Worm (Caenorhabditis elegans) whole organism, young adult: ENCODE data around the gene msp-63.

Experiments
- ceh-58 ChIP-seq: fragments of 200-800 bp; sonication (Bioruptor generic); IDR thresholded peaks from 2 replicates; pipeline ENCODE4 v1.3.6; 2022; ENCODE audit warnings: missing genetic modification characterization, missing compliant biosample characterization
- dox-1 ChIP-seq: fragments of 200-800 bp; sonication (Bioruptor generic); IDR thresholded peaks from 2 replicates; pipeline ENCODE4 v1.3.6; 2022; ENCODE audit warnings: missing genetic modification reagents, missing genetic modification characterization, missing compliant biosample characterization
- ets-4 ChIP-seq: fragments of 200-800 bp; sonication (Bioruptor generic); optimal IDR thresholded peaks from 2 replicates; lab custom pipeline; 2018; ENCODE audit warnings: mild to moderate bottlenecking, missing genetic modification characterization, missing compliant biosample characterization
- nhr-80 ChIP-seq: sonication (generic microtip); optimal IDR thresholded peaks from 2 replicates; lab custom pipeline; 2016; ENCODE audit warnings: missing genetic modification characterization, missing compliant biosample characterization
- rcor-1 ChIP-seq: fragments of 200-800 bp; sonication (Bioruptor generic); IDR thresholded peaks from 2 replicates; pipeline ENCODE4 v1.3.6; 2022; ENCODE audit warnings: missing genetic modification reagents, missing genetic modification characterization, missing compliant biosample characterization
- tbp1 ChIP-seq: fragments of 200-800 bp; sonication (Bioruptor generic); optimal IDR thresholded peaks from 2 replicates; lab custom pipeline; 2018; ENCODE audit warnings: mild to moderate bottlenecking, missing genetic modification characterization, missing compliant biosample characterization

msp-63 gene

ce11 chrII:5749733-5750238 lies 47.5 kb downstream of the msp-63 start, which contains the start of gene ifb-2:
TSS of gene ifb-2 (plus strand) at chrII:5750188.
- TF ChIP-seq dox-1 (GFP tag; lab: Robert Waterston, UW) (0 out of 2 replicates have a peak, but pooled peaks have one; percentile 15), nhr-80 (tag; lab: Kevin White, UChicago) (peak; percentile 92), tbp1 (no peak)
- TF ChIP-seq, all 124 proteins: peak for 2

ce11 chrII:5748395-5748794 lies 48.9 kb downstream of the msp-63 start:
- TF ChIP-seq nhr-80 (tag; lab: Kevin White, UChicago), result peak; percentile 89
- TF ChIP-seq dox-1 (GFP tag; lab: Robert Waterston, UW), result 0 out of 2 replicates have a peak, but pooled peaks have one; percentile 26
- no peak for TF ChIP-seq ceh-58 (GFP tag; lab: Robert Waterston, UW)
- TF ChIP-seq ets-4, result peak; percentile 31

DNA sequence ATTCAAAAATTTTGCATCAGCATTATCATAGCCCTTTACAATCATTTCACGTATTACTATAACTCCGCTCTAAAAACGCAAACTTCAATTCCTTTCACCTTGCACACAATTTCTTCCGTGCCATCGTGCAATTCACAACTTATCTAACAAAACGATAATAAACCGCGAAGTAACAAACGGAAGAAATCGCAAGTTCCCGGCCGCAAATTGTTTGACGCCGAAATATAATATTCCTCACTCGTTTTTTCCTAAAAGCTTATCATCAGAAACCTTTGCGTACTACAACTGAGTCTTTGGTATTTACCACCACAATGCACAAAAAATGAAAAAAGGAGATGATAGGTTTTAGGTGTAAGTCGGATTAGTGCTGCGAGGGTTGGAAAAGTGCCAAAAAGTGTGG lies 49.9 kb downstream of the msp-63 start:
- TF ChIP-seq nhr-80 (tag; lab: Kevin White, UChicago) (peak; percentile 47), rcor-1 (no peak)
